Worm (Caenorhabditis elegans): ENCODE results near the gene mksr-1.

mksr-1 gene

DNA sequence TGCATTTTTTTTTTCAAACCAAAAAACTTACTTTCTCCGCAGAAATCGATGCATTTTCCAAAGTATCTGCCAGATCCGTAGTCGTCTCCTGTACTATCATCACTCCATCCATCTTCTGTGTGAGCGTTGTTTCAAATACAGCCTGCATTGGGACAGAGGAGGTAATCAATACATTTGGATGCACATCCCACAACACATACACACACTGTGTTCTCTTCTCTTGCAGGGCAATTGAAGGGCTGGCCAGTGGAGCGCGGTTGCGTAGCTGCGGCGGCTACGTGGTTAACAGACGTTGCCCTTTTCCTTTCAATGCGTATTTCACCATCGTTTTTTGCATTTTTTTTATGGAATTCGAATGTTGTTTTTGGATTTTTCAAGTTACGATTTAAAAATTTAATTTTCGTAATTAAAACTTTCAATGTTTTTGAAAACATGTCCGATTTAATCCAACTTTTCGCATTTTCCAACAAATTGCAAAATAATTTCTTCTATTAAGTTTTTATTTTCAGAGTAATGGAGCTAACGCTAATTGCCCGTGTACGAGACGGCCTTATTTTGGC, 33.8 kb downstream of the mksr-1 start, which contains the start of the genes stau-1 and sec-22:
stau-1 (minus strand) TSS at position 248 of the 560 bp plus-strand sequence.
sec-22 (plus strand) TSS at position 510 of the 560 bp plus-strand sequence.
- TF ChIP-seq K11D2.4 (GFP tag; IDR thresholded peaks at IDR 0.05) (no peak), madf-8 (GFP tag; conservative IDR thresholded peaks at IDR 0.05) (no peak), him-1 (tag; optimal IDR thresholded peaks at IDR 0.05) (no peak), attf-5 (GFP tag; optimal IDR thresholded peaks at IDR 0.05) (peak; percentile 44), F10E7.11 (tag; optimal IDR thresholded peaks at IDR 0.05) (no peak), F33H1.4 (GFP tag; IDR thresholded peaks at IDR 0.05) (no peak), let-607 (tag; optimal IDR thresholded peaks at IDR 0.05) (peak; percentile 55 to 83), nhr-80 (tag; optimal IDR thresholded peaks at IDR 0.05) (peak; percentile 38), cebp-1 (GFP tag; IDR thresholded peaks at IDR 0.05) (0 out of 2 replicates have a peak, but pooled peaks have one; percentile 29), cebp-1 (tag; optimal IDR thresholded peaks at IDR 0.05) (peak; percentile 52), tbx-9 (tag; optimal IDR thresholded peaks at IDR 0.05; ENCODE audit: borderline replicate concordance) (no peak), snpc-4 (GFP tag; optimal IDR thresholded peaks at IDR 0.05) (no peak), snpc-4 (tag; optimal IDR thresholded peaks at IDR 0.05) (peak in 1 of 4 experiments; percentile 23), zfh-2 (GFP tag; conservative IDR thresholded peaks at IDR 0.05) (no peak), egl-44 (GFP tag; IDR thresholded peaks at IDR 0.05) (no peak), ceh-27 (GFP tag; optimal IDR thresholded peaks at IDR 0.05) (peak; percentile 14), D2030.7 (GFP tag; IDR thresholded peaks at IDR 0.05) (no peak), T07F8.4 (tag; optimal IDR thresholded peaks at IDR 0.05) (no peak), hmg-1.2 (GFP tag; IDR thresholded peaks at IDR 0.05) (peak; percentile 27; the same call in 1 of the 2 replicates), nhr-27 (tag; optimal IDR thresholded peaks at IDR 0.05) (no peak), mcd-1 (GFP tag; IDR thresholded peaks at IDR 0.05) (peak; percentile 66; the same call in 1 of the 2 replicates), B0261.1 (tag; optimal IDR thresholded peaks at IDR 0.05) (no peak), mel-28 (tag; optimal IDR thresholded peaks at IDR 0.05; ENCODE audit: borderline replicate concordance) (no peak), Y95B8A.8 (GFP tag; IDR thresholded peaks at IDR 0.05) (no peak)

DNA sequence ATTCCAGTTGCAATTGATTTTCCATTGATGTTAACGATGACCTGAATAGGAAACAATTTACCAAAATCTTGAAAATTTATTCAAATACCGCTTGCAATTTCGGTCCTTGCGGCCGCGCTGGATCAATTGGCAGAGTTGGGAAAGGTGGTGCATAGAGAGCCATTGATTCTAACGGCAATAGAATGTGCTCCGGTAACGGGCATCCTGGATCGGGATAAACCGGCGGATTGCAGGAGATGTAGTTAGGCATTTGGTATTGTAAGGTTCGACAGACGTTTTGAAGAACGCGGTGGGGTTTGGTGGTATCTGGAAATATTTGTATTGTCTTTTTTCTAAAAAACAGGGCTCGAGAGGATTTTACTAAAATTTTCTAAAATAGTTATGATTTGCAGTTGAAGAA, 38.1 kb downstream of the mksr-1 start:
- TF ChIP-seq tbp1 (GFP tag; optimal IDR thresholded peaks at IDR 0.05), result no peak
- TF ChIP-seq snpc-1.1 (tag; optimal IDR thresholded peaks at IDR 0.05; ENCODE audit: insufficient read depth), result no peak
- no peak for TF ChIP-seq Y79H2A.3 (GFP tag; conservative IDR thresholded peaks at IDR 0.05)
- no peak for TF ChIP-seq bed-2 (GFP tag; IDR thresholded peaks at IDR 0.05)
- TF ChIP-seq K12H6.12 (tag; optimal IDR thresholded peaks at IDR 0.05), result no peak
- TF ChIP-seq rec-8 (tag; optimal IDR thresholded peaks at IDR 0.05), result no peak
- no peak for TF ChIP-seq pha-4 (tag; optimal IDR thresholded peaks at IDR 0.05)
- no peak for TF ChIP-seq lsl-1 (GFP tag; optimal IDR thresholded peaks at IDR 0.05)
- no peak for TF ChIP-seq nhr-179 (tag; optimal IDR thresholded peaks at IDR 0.05)
- TF ChIP-seq rcor-1 (GFP tag; IDR thresholded peaks at IDR 0.05), result no peak
- no peak for TF ChIP-seq ztf-18 (tag; optimal IDR thresholded peaks at IDR 0.05)
- TF ChIP-seq ceh-58 (GFP tag; IDR thresholded peaks at IDR 0.05), result no peak
- TF ChIP-seq F37B4.10 (GFP tag; IDR thresholded peaks at IDR 0.05), result no peak
- TF ChIP-seq mcd-1 (GFP tag; IDR thresholded peaks at IDR 0.05), result no peak
- no peak for TF ChIP-seq snpc-4 (GFP tag; optimal IDR thresholded peaks at IDR 0.05)
- TF ChIP-seq snpc-4 (tag; optimal IDR thresholded peaks at IDR 0.05), result no peak
